Worm (Caenorhabditis elegans): ENCODE measurements around the gene apa-2.
A peak's percentile ranks its signal among the peaks of the same experiment; 100 is the strongest.

apa-2 gene

ce11 chrX:9347380-9347979, 9.0 kb downstream of the apa-2 start, which contains the start of gene oga-1:
TSS of gene oga-1 (minus strand) at chrX:9347430.
- TF ChIP-seq M03D4.4 (tag; optimal IDR thresholded peaks at IDR 0.05) (no peak), mep-1 (tag; optimal IDR thresholded peaks at IDR 0.05) (peak; percentile 24), nhr-12 (tag; optimal IDR thresholded peaks at IDR 0.05) (no peak), ces-1 (GFP tag; optimal IDR thresholded peaks at IDR 0.05) (peak; percentile 20), snpc-4 (tag; optimal IDR thresholded peaks at IDR 0.05) (no peak), nhr-76 (tag; optimal IDR thresholded peaks at IDR 0.05) (no peak), unc-62 (GFP tag; optimal IDR thresholded peaks at IDR 0.05) (peak; percentile 40), lin-13 (tag; optimal IDR thresholded peaks at IDR 0.05) (peak; percentile 21), hlh-1 (tag; optimal IDR thresholded peaks at IDR 0.05) (no peak), pha-4 (tag; optimal IDR thresholded peaks at IDR 0.05) (peak; percentile 83), unc-120 (tag; optimal IDR thresholded peaks at IDR 0.05; ENCODE audit: poor library complexity, severe bottlenecking) (no peak)

- TF ChIP-seq lin-32 (GFP tag; optimal IDR thresholded peaks at IDR 0.05) (no peak), nhr-237 (tag; optimal IDR thresholded peaks at IDR 0.05) (no peak), nhr-76 (tag; optimal IDR thresholded peaks at IDR 0.05) (no peak), unc-62 (GFP tag; optimal IDR thresholded peaks at IDR 0.05) (no peak), lin-13 (tag; optimal IDR thresholded peaks at IDR 0.05) (no peak), ceh-43 (GFP tag; optimal IDR thresholded peaks at IDR 0.05) (no peak), elt-1 (tag; optimal IDR thresholded peaks at IDR 0.05; ENCODE audit: borderline replicate concordance, insufficient read depth) (no peak), mab-5 (tag; optimal IDR thresholded peaks at IDR 0.05) (no peak), blmp-1 (tag; optimal IDR thresholded peaks at IDR 0.05) (no peak), lsy-2 (tag; optimal IDR thresholded peaks at IDR 0.05) (no peak)
Observed at ce11 chrX:9349844-9350556, 11.5 kb downstream of the apa-2 start, which contains the start of gene flp-20. TSS of gene flp-20 (minus strand) at chrX:9349894.

- TF ChIP-seq nhr-28 (tag; optimal IDR thresholded peaks at IDR 0.05) (no peak), ces-1 (GFP tag; optimal IDR thresholded peaks at IDR 0.05) (peak; percentile 73)
Observed at ce11 chrX:9361136-9361535, 22.7 kb downstream of the apa-2 start.

- no peak for TF ChIP-seq sem-2 (GFP tag; optimal IDR thresholded peaks at IDR 0.05)
- no peak for TF ChIP-seq cnd-1 (tag; optimal IDR thresholded peaks at IDR 0.05)
- no peak for TF ChIP-seq bed-3 (GFP tag; optimal IDR thresholded peaks at IDR 0.05)
- TF ChIP-seq M03D4.4 (tag; optimal IDR thresholded peaks at IDR 0.05) = no peak
- no peak for TF ChIP-seq pha-4 (tag; optimal IDR thresholded peaks at IDR 0.05)
- no peak for TF ChIP-seq nhr-2 (tag; optimal IDR thresholded peaks at IDR 0.05)
- no peak for TF ChIP-seq lin-32 (GFP tag; optimal IDR thresholded peaks at IDR 0.05)
- TF ChIP-seq ztf-11 (tag; optimal IDR thresholded peaks at IDR 0.05) = no peak
- no peak for TF ChIP-seq zip-8 (tag; optimal IDR thresholded peaks at IDR 0.05)
- TF ChIP-seq blmp-1 (tag; optimal IDR thresholded peaks at IDR 0.05) = no peak
- no peak for TF ChIP-seq lsy-2 (tag; optimal IDR thresholded peaks at IDR 0.05)
- TF ChIP-seq hlh-1 (tag; optimal IDR thresholded peaks at IDR 0.05) = no peak
- no peak for TF ChIP-seq tbx-8 (GFP tag; optimal IDR thresholded peaks at IDR 0.05)
- no peak for TF ChIP-seq nhr-237 (tag; optimal IDR thresholded peaks at IDR 0.05)
- TF ChIP-seq nhr-28 (tag; optimal IDR thresholded peaks at IDR 0.05) = no peak
- no peak for TF ChIP-seq snpc-4 (tag; optimal IDR thresholded peaks at IDR 0.05)
- TF ChIP-seq ceh-43 (GFP tag; optimal IDR thresholded peaks at IDR 0.05) = no peak
- TF ChIP-seq elt-3 (tag; optimal IDR thresholded peaks at IDR 0.05) = no peak
- no peak for TF ChIP-seq unc-120 (tag; optimal IDR thresholded peaks at IDR 0.05; ENCODE audit: poor library complexity, severe bottlenecking)
- no peak for TF ChIP-seq ceh-83 (GFP tag; optimal IDR thresholded peaks at IDR 0.05)
Observed at ce11 chrX:9364082-9364481, 25.6 kb downstream of the apa-2 start.

ce11 chrX:9364501-9364900, 26.0 kb downstream of the apa-2 start, which contains the start of gene pkc-2:
TSS of gene pkc-2 (plus strand) at chrX:9364818.
- TF ChIP-seq ces-1 (GFP tag; optimal IDR thresholded peaks at IDR 0.05) = peak; percentile 10
- no peak for TF ChIP-seq sptf-1 (tag; optimal IDR thresholded peaks at IDR 0.05)
- TF ChIP-seq elt-3 (tag; optimal IDR thresholded peaks at IDR 0.05) = no peak
- no peak for TF ChIP-seq blmp-1 (tag; optimal IDR thresholded peaks at IDR 0.05)
- no peak for TF ChIP-seq mab-5 (tag; optimal IDR thresholded peaks at IDR 0.05)
- TF ChIP-seq ceh-83 (GFP tag; optimal IDR thresholded peaks at IDR 0.05) = no peak
- TF ChIP-seq lin-32 (GFP tag; optimal IDR thresholded peaks at IDR 0.05) = no peak
- TF ChIP-seq nhr-12 (tag; optimal IDR thresholded peaks at IDR 0.05) = no peak
- TF ChIP-seq bed-3 (GFP tag; optimal IDR thresholded peaks at IDR 0.05) = no peak
